Fruit fly (Drosophila melanogaster): ENCODE measurements around the gene CG42637.

The CG42637 gene

dm6 chr3L:19817807-19818531, 24.6 kb upstream of the CG42637 start, which contains the start of the genes Fibp and Deaf1 (continued):
- peak; percentile 49; the same call in 1 of the 2 replicates for TF ChIP-seq CG8765 (GFP tag; IDR thresholded peaks at IDR 0.05)
- TF ChIP-seq sisA (GFP tag; IDR thresholded peaks at IDR 0.05), result peak; percentile 71
- TF ChIP-seq CG2202 (tag; optimal IDR thresholded peaks at IDR 0.05), result no peak
- peak; percentile 39; the same call in 1 of the 2 replicates for TF ChIP-seq ranshi (GFP tag; IDR thresholded peaks at IDR 0.05)
- peak; percentile 35 for TF ChIP-seq Nf-YB (GFP tag; optimal IDR thresholded peaks at IDR 0.05)
- peak; percentile 82 for TF ChIP-seq tx (GFP tag; optimal IDR thresholded peaks at IDR 0.05)
- TF ChIP-seq pzg (GFP tag; optimal IDR thresholded peaks at IDR 0.05), result peak; percentile 80
- peak; percentile 58 for TF ChIP-seq CG17186 (GFP tag; optimal IDR thresholded peaks at IDR 0.05)
- peak; percentile 68 for TF ChIP-seq bcd (GFP tag; optimal IDR thresholded peaks at IDR 0.05)
- TF ChIP-seq grau (tag; optimal IDR thresholded peaks at IDR 0.05), result peak; percentile 79
- TF ChIP-seq CG14710 (tag; optimal IDR thresholded peaks at IDR 0.05), result peak; percentile 87
- TF ChIP-seq knrl (GFP tag; IDR thresholded peaks at IDR 0.05; ENCODE audit: partially characterized antibody), result peak; percentile 99
- TF ChIP-seq CG1233 (GFP tag; optimal IDR thresholded peaks at IDR 0.05), result peak; percentile 72
- TF ChIP-seq CG7786 (GFP tag; optimal IDR thresholded peaks at IDR 0.05), result peak; percentile 78
- no peak for TF ChIP-seq CG14965 (GFP tag; optimal IDR thresholded peaks at IDR 0.05; ENCODE audit: borderline replicate concordance)
- no peak for TF ChIP-seq CG10565 (GFP tag; optimal IDR thresholded peaks at IDR 0.05)
- TF ChIP-seq CG10366 (GFP tag; IDR thresholded peaks at IDR 0.05), result peak; percentile 48; the same call in 1 of the 2 replicates
- TF ChIP-seq chinmo (GFP tag; IDR thresholded peaks at IDR 0.05; ENCODE audit: partially characterized antibody), result peak; percentile 98
- TF ChIP-seq CG1647 (GFP tag; optimal IDR thresholded peaks at IDR 0.05), result peak; percentile 67
- peak; percentile 86 for TF ChIP-seq CG12155 (GFP tag; optimal IDR thresholded peaks at IDR 0.05)
- TF ChIP-seq unpg (GFP tag; optimal IDR thresholded peaks at IDR 0.05), result peak; percentile 61
- TF ChIP-seq CTCF (GFP tag; optimal IDR thresholded peaks at IDR 0.05), result no peak
- peak; percentile 77 for TF ChIP-seq Camta (GFP tag; optimal IDR thresholded peaks at IDR 0.05)
- peak; percentile 32 for TF ChIP-seq CG10431 (GFP tag; optimal IDR thresholded peaks at IDR 0.05)
- peak; percentile 89 for TF ChIP-seq pho (GFP tag; optimal IDR thresholded peaks at IDR 0.05)
- TF ChIP-seq sens-2 (GFP tag; IDR thresholded peaks at IDR 0.05), result no peak
- TF ChIP-seq CG11695 (GFP tag; IDR thresholded peaks at IDR 0.05), result no peak
- TF ChIP-seq Dll (GFP tag; IDR thresholded peaks at IDR 0.05; ENCODE audit: partially characterized antibody), result peak; percentile 95
- TF ChIP-seq CG17612 (GFP tag; IDR thresholded peaks at IDR 0.05), result no peak
- peak; percentile 58 for TF ChIP-seq CG13894 (tag; optimal IDR thresholded peaks at IDR 0.05)
- TF ChIP-seq kay (GFP tag; optimal IDR thresholded peaks at IDR 0.05), result peak; percentile 66
- TF ChIP-seq Opbp (GFP tag; IDR thresholded peaks at IDR 0.05; ENCODE audit: partially characterized antibody), result peak; percentile 98
- TF ChIP-seq gem (tag; optimal IDR thresholded peaks at IDR 0.05), result peak; percentile 85
- no peak for TF ChIP-seq wor (GFP tag; IDR thresholded peaks at IDR 0.05)
- peak; percentile 72 for TF ChIP-seq CG10267 (tag; optimal IDR thresholded peaks at IDR 0.05)
- TF ChIP-seq zfh2 (GFP tag; optimal IDR thresholded peaks at IDR 0.05), result peak; percentile 91
- no peak for TF ChIP-seq sc (optimal IDR thresholded peaks at IDR 0.05)
- TF ChIP-seq sc (GFP tag; optimal IDR thresholded peaks at IDR 0.05), result peak; percentile 11
- TF ChIP-seq Bdp1 (GFP tag; optimal IDR thresholded peaks at IDR 0.05), result peak; percentile 22
- TF ChIP-seq pan (optimal IDR thresholded peaks at IDR 0.05), result no peak
- peak in 1 of 2 experiments; percentile 46 for TF ChIP-seq pan (GFP tag; optimal IDR thresholded peaks at IDR 0.05 in 1 of 2, IDR thresholded peaks at IDR 0.05 in 1 of 2)
- peak; percentile 45; the same call in 1 of the 2 replicates for TF ChIP-seq Atf6 (GFP tag; IDR thresholded peaks at IDR 0.05)
- peak; percentile 86 for TF ChIP-seq Hr3 (GFP tag; optimal IDR thresholded peaks at IDR 0.05)
- peak; percentile 5 for TF ChIP-seq CG8359 (GFP tag; optimal IDR thresholded peaks at IDR 0.05; ENCODE audit: borderline replicate concordance)
- TF ChIP-seq jing (GFP tag; optimal IDR thresholded peaks at IDR 0.05), result no peak
- TF ChIP-seq CG11560 (tag; IDR thresholded peaks at IDR 0.05), result no peak
- TF ChIP-seq CG3838 (GFP tag; optimal IDR thresholded peaks at IDR 0.05), result peak; percentile 11
- peak; percentile 48; the same call in 1 of the 2 replicates for TF ChIP-seq ttk (GFP tag; IDR thresholded peaks at IDR 0.05)
- TF ChIP-seq sqz (GFP tag; optimal IDR thresholded peaks at IDR 0.05), result no peak
- no peak for TF ChIP-seq CG3726 (GFP tag; IDR thresholded peaks at IDR 0.05)
